Fruit fly (Drosophila melanogaster): ENCODE measurements around the gene CG32814.

Gene CG32814

DNA sequence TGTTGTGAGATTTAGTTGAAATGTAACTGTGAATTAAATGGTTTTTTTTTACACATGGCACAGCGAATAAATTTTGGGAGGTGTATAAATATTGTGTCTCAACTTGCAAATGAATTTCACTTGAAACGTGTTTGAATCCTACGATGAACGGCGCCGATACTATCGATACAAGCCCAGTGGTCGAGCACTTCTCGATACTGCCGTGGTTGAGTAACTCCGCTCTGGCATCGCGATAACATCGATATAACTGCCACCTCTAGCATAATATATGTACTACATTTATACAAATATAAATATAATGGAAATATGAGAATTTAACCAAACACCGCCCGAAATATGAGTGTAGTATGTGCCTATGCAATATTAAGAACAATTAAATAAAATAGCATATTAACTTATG is 6.6 kb upstream of the CG32814 start (continued):
- TF ChIP-seq Eip78C (GFP tag): peak; percentile 25
- TF ChIP-seq spab (GFP tag; optimal IDR thresholded peaks at IDR 0.05): no peak
- TF ChIP-seq cyc (GFP tag; optimal IDR thresholded peaks at IDR 0.05): peak; percentile 18
- TF ChIP-seq Gug (GFP tag; IDR thresholded peaks at IDR 0.05): no peak
- TF ChIP-seq CG4318 (GFP tag; optimal IDR thresholded peaks at IDR 0.05): no peak
- TF ChIP-seq vri (GFP tag; optimal IDR thresholded peaks at IDR 0.05): no peak
- peak; percentile 21 for TF ChIP-seq CG3919 (GFP tag; optimal IDR thresholded peaks at IDR 0.05)
- TF ChIP-seq fd59A (GFP tag; optimal IDR thresholded peaks at IDR 0.05): no peak
- no peak for TF ChIP-seq fkh (GFP tag; optimal IDR thresholded peaks at IDR 0.05)
- no peak for TF ChIP-seq CG6163 (GFP tag; IDR thresholded peaks at IDR 0.05)
- no peak for TF ChIP-seq dac (GFP tag; optimal IDR thresholded peaks at IDR 0.05)

dm6 chrX:1031196-1031595 is 4.7 kb upstream of the CG32814 start, which contains the start of gene CG14630:
CG14630 (plus strand) TSS chrX:1031496.
- TF ChIP-seq acj6 (GFP tag; optimal IDR thresholded peaks at IDR 0.05) (no peak), Eip93F (GFP tag; optimal IDR thresholded peaks at IDR 0.05) (no peak), Hr39 (GFP tag; optimal IDR thresholded peaks at IDR 0.05) (no peak), Met (GFP tag; optimal IDR thresholded peaks at IDR 0.05) (no peak), CG31627 (GFP tag; optimal IDR thresholded peaks at IDR 0.05) (no peak), eg (GFP tag; IDR thresholded peaks at IDR 0.05) (no peak), CG10631 (GFP tag; optimal IDR thresholded peaks at IDR 0.05) (no peak), Sox15 (GFP tag; optimal IDR thresholded peaks at IDR 0.05) (no peak), CG11902 (GFP tag; optimal IDR thresholded peaks at IDR 0.05) (no peak)

DNA sequence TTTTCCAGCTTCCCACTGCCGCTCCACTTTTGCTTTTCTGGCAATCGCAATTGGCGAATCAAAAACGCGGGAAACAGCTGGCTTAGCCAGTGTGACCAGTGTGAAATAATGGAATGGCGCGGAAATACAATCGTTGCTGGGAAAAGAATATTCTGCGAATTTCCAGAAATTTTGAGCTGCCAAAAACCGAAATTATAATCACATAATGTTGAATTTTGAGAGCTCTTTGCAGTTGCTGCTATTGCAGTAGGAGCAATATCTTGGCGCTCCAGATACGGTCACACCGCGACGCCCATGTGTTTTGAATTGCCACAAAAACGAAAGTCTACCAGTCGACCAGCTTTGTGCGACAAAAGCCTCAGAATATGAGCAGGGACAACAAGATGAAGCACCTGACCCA is 4.0 kb upstream of the CG32814 start, which contains the start of the genes Cdc45 and Rpp21:
TSS of gene Cdc45 (minus strand) at position 79 of the 400 bp plus-strand sequence.
TSS of gene Rpp21 (plus strand) at position 281 of the 400 bp plus-strand sequence.
- TF ChIP-seq Eip78C (GFP tag) (peak; percentile 42), spab (GFP tag; optimal IDR thresholded peaks at IDR 0.05) (no peak), Gug (GFP tag; IDR thresholded peaks at IDR 0.05) (no peak), CG6792 (GFP tag; optimal IDR thresholded peaks at IDR 0.05) (no peak), cyc (GFP tag; optimal IDR thresholded peaks at IDR 0.05) (peak; percentile 5), Blimp-1 (GFP tag; optimal IDR thresholded peaks at IDR 0.05) (peak; percentile 41), CG3919 (GFP tag; optimal IDR thresholded peaks at IDR 0.05) (no peak), Hr39 (GFP tag; optimal IDR thresholded peaks at IDR 0.05) (no peak), CG3032 (tag; optimal IDR thresholded peaks at IDR 0.05) (peak; percentile 6)

DNA sequence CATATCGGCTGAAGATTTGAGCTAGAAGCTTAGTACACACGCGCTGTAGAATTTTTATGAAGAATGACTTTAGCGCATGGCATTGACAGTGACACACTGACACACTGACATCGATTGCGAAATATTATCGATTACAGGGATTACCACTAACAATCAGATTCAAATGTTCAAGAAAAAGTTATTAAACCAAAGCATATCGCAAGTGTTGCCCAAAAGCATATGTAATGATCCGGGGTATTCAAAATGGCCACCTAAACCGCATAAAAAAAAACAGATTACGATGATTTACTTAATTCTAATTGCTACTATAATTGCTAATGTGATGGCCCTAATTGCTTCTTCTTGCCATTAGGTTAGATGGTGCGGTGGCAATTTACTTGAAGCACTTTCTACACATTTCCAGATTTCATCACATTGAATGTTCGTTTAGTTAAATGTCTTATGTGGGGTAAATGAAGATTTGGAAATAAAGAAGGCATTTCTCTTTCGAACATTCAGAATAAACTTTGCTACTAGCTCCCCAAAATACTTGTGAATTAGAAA is 14.9 kb downstream of the CG32814 start, which contains the start of the genes TfIIA-S-2 and CG14631:
TSS of gene TfIIA-S-2 (minus strand) at position 101 of the 543 bp plus-strand sequence.
TSS of gene CG14631 (plus strand) at position 493 of the 543 bp plus-strand sequence.
- TF ChIP-seq CG3919 (GFP tag; optimal IDR thresholded peaks at IDR 0.05): no peak
- TF ChIP-seq CG6163 (GFP tag; IDR thresholded peaks at IDR 0.05): no peak
- no peak for TF ChIP-seq Met (GFP tag; optimal IDR thresholded peaks at IDR 0.05)
- no peak for TF ChIP-seq OdsH (GFP tag; optimal IDR thresholded peaks at IDR 0.05)
- TF ChIP-seq achi (GFP tag; optimal IDR thresholded peaks at IDR 0.05): no peak
- TF ChIP-seq CG32006 (GFP tag; optimal IDR thresholded peaks at IDR 0.05): no peak
- no peak for TF ChIP-seq salr (GFP tag; optimal IDR thresholded peaks at IDR 0.05)
- no peak for TF ChIP-seq CG10669 (GFP tag; optimal IDR thresholded peaks at IDR 0.05)
- no peak for TF ChIP-seq net (GFP tag; optimal IDR thresholded peaks at IDR 0.05)
- no peak for TF ChIP-seq fd59A (GFP tag; optimal IDR thresholded peaks at IDR 0.05)

DNA sequence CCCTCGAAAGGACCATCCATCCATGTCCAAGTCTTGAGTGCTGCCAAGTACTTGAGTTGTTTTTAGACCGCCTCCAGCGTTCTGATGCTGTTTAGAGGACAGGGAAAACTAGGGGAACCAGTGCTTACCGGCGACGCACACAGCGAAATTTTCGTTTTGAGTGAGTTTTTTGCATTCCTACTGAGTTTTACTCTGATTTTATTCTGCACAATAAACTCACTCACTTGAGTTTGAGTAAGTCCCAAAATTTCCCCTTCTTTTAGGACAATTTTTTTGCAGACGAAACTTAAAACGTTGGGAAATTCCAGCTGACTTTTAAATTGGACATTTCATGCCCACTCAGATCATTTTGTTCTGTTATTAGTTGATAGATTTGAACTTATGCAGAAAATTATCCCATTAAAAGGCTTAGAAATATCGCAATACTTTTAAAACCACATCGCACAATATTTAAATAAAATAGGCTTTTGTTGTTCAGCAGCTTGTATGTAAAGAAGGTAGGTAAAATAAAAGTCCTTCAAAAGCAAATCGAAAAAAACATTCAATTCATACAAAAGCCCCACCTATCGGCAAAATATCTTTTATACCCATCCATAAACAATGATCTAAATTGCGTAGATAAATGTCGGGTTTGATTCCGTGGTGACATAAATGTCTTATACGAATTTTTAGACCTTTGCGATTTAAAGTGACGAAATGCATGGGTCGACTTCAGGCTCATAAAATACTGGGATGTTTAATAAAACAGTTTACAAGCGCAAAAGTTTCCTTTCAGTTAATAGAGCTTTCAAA is 16.8 kb downstream of the CG32814 start:
- no peak for TF ChIP-seq CG6854 (GFP tag; optimal IDR thresholded peaks at IDR 0.05)
- peak; percentile 48 for TF ChIP-seq Eip78C (GFP tag)

Data from whole organism, prepupa.